Comparison of ENCODE assay signal across 1 fruit fly cellular context in the genomic region with DNA sequence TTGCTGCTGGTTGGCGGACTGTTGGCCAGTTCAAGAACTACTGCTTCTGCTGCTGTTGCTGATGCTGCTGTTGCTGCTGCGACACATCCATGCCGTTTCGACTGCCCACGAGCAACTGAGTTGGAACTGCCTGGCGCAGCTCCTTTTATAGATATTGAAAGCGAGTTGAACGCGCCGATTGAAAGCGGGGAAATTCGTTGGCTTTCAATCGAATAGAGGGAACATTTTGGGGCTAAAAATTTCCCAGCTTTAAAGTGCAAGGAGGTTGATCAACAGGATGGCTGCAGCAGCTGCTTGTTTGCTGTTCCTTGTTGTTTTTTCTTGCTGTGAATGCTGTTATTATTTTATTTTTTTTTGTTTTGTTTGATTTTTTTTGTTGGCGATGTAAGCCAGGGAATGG.
A peak's percentile ranks its signal among the peaks of the same experiment; 100 is the strongest.
TF ChIP-seq lines count a peak whose summit lies in the region.

A gene (minus strand): TSS at position 101 of the 400 bp plus-strand sequence.

TF ChIP-seq in whole organism, embryonic, 481 proteins besides CTCF, POLR2A, EP300 and RAD21 (continued from another document):
- TF ChIP-seq CG1024 (GFP tag; IDR thresholded peaks at IDR 0.05; lab: Robert Waterston, UW) (no peak), tap (tag; optimal IDR thresholded peaks at IDR 0.05; lab: Kevin White, UChicago) (no peak), TFAM (GFP tag; optimal IDR thresholded peaks at IDR 0.05; lab: Kevin White, UChicago) (no peak), ind (GFP tag; optimal IDR thresholded peaks at IDR 0.05; lab: Kevin White, UChicago) (no peak), hbn (GFP tag; IDR thresholded peaks at IDR 0.05; lab: Robert Waterston, UW; ENCODE audit: partially characterized antibody) (no peak), Neu2 (GFP tag; optimal IDR thresholded peaks at IDR 0.05; lab: Kevin White, UChicago; ENCODE audit: borderline replicate concordance) (no peak), B-H1 (GFP tag; IDR thresholded peaks at IDR 0.05; lab: Robert Waterston, UW) (no peak), HmgZ (tag; optimal IDR thresholded peaks at IDR 0.05; lab: Kevin White, UChicago) (no peak), CG17568 (GFP tag; optimal IDR thresholded peaks at IDR 0.05; lab: Kevin White, UChicago) (no peak), Dp (GFP tag; optimal IDR thresholded peaks at IDR 0.05; lab: Kevin White, UChicago) (no peak), vvl (GFP tag; IDR thresholded peaks at IDR 0.05; lab: Robert Waterston, UW) (no peak), zen2 (GFP tag; IDR thresholded peaks at IDR 0.05; lab: Robert Waterston, UW; ENCODE audit: partially characterized antibody) (no peak), Hey (tag; optimal IDR thresholded peaks at IDR 0.05; lab: Kevin White, UChicago) (no peak), CG15514 (GFP tag; optimal IDR thresholded peaks at IDR 0.05; lab: Kevin White, UChicago) (peak; percentile 4), CG14667 (GFP tag; IDR thresholded peaks at IDR 0.05; lab: Robert Waterston, UW) (no peak)
TF ChIP-seq in whole organism, embryonic: peak in this region for 5.
